Worm (Caenorhabditis elegans) whole organism, L1 larva: ENCODE data around the gene nra-3.
A peak's percentile ranks its signal among the peaks of the same experiment; 100 is the strongest.

ENCODE experiments used
- C04F5.9 ChIP-seq: sonication (generic microtip); optimal IDR thresholded peaks from 2 replicates; lab custom pipeline; 2016; ENCODE audit warnings: missing genetic modification characterization, missing compliant biosample characterization
- C16A3.4 ChIP-seq: fragments of 150-350 bp; optimal IDR thresholded peaks from 2 replicates; lab custom pipeline; 2014; ENCODE audit warnings: missing biosample characterization, missing genetic modification characterization
- C34B4.2 ChIP-seq: sonication (generic microtip); optimal IDR thresholded peaks from 2 replicates; lab custom pipeline; 2017; ENCODE audit warnings: mild to moderate bottlenecking, missing genetic modification characterization, missing compliant biosample characterization
- F16B12.6 ChIP-seq: fragments of 150-350 bp; optimal IDR thresholded peaks from 2 replicates; lab custom pipeline; 2014; ENCODE audit warnings: missing biosample characterization, missing genetic modification characterization
- Y116A8C.19 ChIP-seq: sonication (generic microtip); optimal IDR thresholded peaks from 2 replicates; lab custom pipeline; 2016; ENCODE audit warnings: missing compliant biosample characterization, missing genetic modification characterization, borderline replicate concordance
- alr-1 ChIP-seq: fragments of 200-800 bp; sonication (Bioruptor generic); optimal IDR thresholded peaks from 2 replicates; lab custom pipeline; 2018; ENCODE audit warnings: borderline replicate concordance, mild to moderate bottlenecking, missing genetic modification characterization, missing compliant biosample characterization
- aly-2 ChIP-seq: fragments of 150-350 bp; optimal IDR thresholded peaks from 2 replicates; lab custom pipeline; 2014; ENCODE audit warnings: missing biosample characterization, missing genetic modification characterization
- blmp-1 ChIP-seq: fragments of 150-350 bp; optimal IDR thresholded peaks from 2 replicates; lab custom pipeline; 2014; ENCODE audit warnings: missing biosample characterization, missing genetic modification characterization
- ceh-63 ChIP-seq: fragments of 200-800 bp; sonication (Bioruptor generic); optimal IDR thresholded peaks from 2 replicates; lab custom pipeline; 2018; ENCODE audit warnings: mild to moderate bottlenecking, missing genetic modification characterization, missing compliant biosample characterization
- ceh-8 ChIP-seq: fragments of 200-800 bp; sonication (Bioruptor generic); optimal IDR thresholded peaks from 2 replicates; lab custom pipeline; 2018; ENCODE audit warnings: mild to moderate bottlenecking, missing genetic modification characterization, moderate library complexity, missing compliant biosample characterization
- ceh-82 ChIP-seq, 3 experiments: fragments of 150-350 bp in 1 of 3; sonication (generic microtip) in 2 of 3; optimal IDR thresholded peaks; 2 replicates each; lab custom pipeline; 2014 to 2017; ENCODE audit warnings: missing biosample characterization in 3 of 3, missing genetic modification characterization in 3 of 3
- ceh-90 ChIP-seq: sonication (generic microtip); optimal IDR thresholded peaks from 2 replicates; lab custom pipeline; 2016; ENCODE audit warnings: missing genetic modification characterization, missing compliant biosample characterization
- ces-1 ChIP-seq: fragments of 150-350 bp; optimal IDR thresholded peaks from 2 replicates; lab custom pipeline; 2014; ENCODE audit warnings: missing biosample characterization, missing genetic modification reagents, missing genetic modification characterization
- egl-13 ChIP-seq: sonication (generic microtip); optimal IDR thresholded peaks from 2 replicates; lab custom pipeline; 2016; ENCODE audit warnings: missing genotype, missing genetic modification reagents, missing genetic modification characterization, missing compliant biosample characterization
- egl-27 ChIP-seq, 2 experiments: fragments of 150-350 bp in 1 of 2; sonication (generic microtip); optimal IDR thresholded peaks; 3 replicates each; lab custom pipeline; 2017 to 2018; ENCODE audit warnings: missing biosample characterization in 2 of 2, missing genetic modification characterization in 2 of 2, missing genetic modification reagents in 2 of 2
- elt-2 ChIP-seq: sonication (generic microtip); optimal IDR thresholded peaks from 2 replicates; lab custom pipeline; 2016; ENCODE audit warnings: missing genetic modification characterization, mild to moderate bottlenecking, inconsistent platforms, missing compliant biosample characterization, missing genetic modification reagents
- elt-3 ChIP-seq, 6 experiments: fragments of 150-350 bp in 1 of 6; sonication (generic microtip); optimal IDR thresholded peaks; 2 replicates each; lab custom pipeline; 2017 to 2018; ENCODE audit warnings: missing biosample characterization in 6 of 6, missing genetic modification characterization in 6 of 6, inconsistent platforms in 1 of 6
- ets-5 ChIP-seq: fragments of 200-800 bp; sonication (Bioruptor generic); IDR thresholded peaks from 2 replicates; pipeline ENCODE4 v1.3.6; 2022; ENCODE audit warnings: missing genetic modification characterization, missing compliant biosample characterization
- fkh-10 ChIP-seq: sonication (generic microtip); optimal IDR thresholded peaks from 2 replicates; lab custom pipeline; 2017; ENCODE audit warnings: missing biosample characterization, missing genetic modification reagents, missing genetic modification characterization
- fkh-4 ChIP-seq: sonication (generic microtip); optimal IDR thresholded peaks from 2 replicates; lab custom pipeline; 2016; ENCODE audit warnings: missing compliant biosample characterization, missing genetic modification characterization, borderline replicate concordance
- fkh-8 ChIP-seq: sonication (generic microtip); optimal IDR thresholded peaks from 2 replicates; lab custom pipeline; 2016; ENCODE audit warnings: mild to moderate bottlenecking, missing genetic modification characterization, missing compliant biosample characterization
- fos-1 ChIP-seq: fragments of 150-350 bp; optimal IDR thresholded peaks from 2 replicates; lab custom pipeline; 2014; ENCODE audit warnings: missing biosample characterization, missing genetic modification characterization
- grh-1 ChIP-seq: fragments of 200-800 bp; sonication (Bioruptor generic); IDR thresholded peaks from 2 replicates; pipeline ENCODE4 v1.3.6; 2022; ENCODE audit warnings: missing genetic modification reagents, missing genetic modification characterization, missing compliant biosample characterization
- hlh-4 ChIP-seq: sonication (generic microtip); optimal IDR thresholded peaks from 2 replicates; lab custom pipeline; 2016; ENCODE audit warnings: mild to moderate bottlenecking, missing genetic modification characterization, missing compliant biosample characterization
- hpl-2 ChIP-seq: fragments of 150-350 bp; optimal IDR thresholded peaks from 2 replicates; lab custom pipeline; 2014; ENCODE audit warnings: missing biosample characterization, missing genetic modification reagents, missing genetic modification characterization
- irx-1 ChIP-seq: sonication (generic microtip); optimal IDR thresholded peaks from 2 replicates; lab custom pipeline; 2016; ENCODE audit warnings: missing genetic modification characterization, missing compliant biosample characterization
- isw-1 ChIP-seq: fragments of 200-800 bp; sonication (Bioruptor generic); IDR thresholded peaks from 2 replicates; pipeline ENCODE4 v1.3.6; 2022; ENCODE audit warnings: missing genetic modification characterization, missing compliant biosample characterization
- jun-1 ChIP-seq: fragments of 150-350 bp; optimal IDR thresholded peaks from 2 replicates; lab custom pipeline; 2014; ENCODE audit warnings: missing biosample characterization, missing genetic modification reagents, missing genetic modification characterization
- lin-35 ChIP-seq, 2 experiments: fragments of 150-350 bp; optimal IDR thresholded peaks; 2 replicates each; lab custom pipeline; 2014; ENCODE audit warnings: missing biosample characterization in 2 of 2, missing genetic modification characterization in 2 of 2, missing genetic modification reagents in 2 of 2
- lin-39 ChIP-seq: fragments of 150-350 bp; optimal IDR thresholded peaks from 2 replicates; lab custom pipeline; 2014; ENCODE audit warnings: missing biosample characterization, missing genetic modification reagents, missing genetic modification characterization
- lir-3 ChIP-seq: sonication (generic microtip); optimal IDR thresholded peaks from 2 replicates; lab custom pipeline; 2016; ENCODE audit warnings: mild to moderate bottlenecking, missing genetic modification characterization, moderate library complexity, missing compliant biosample characterization; ENCODE audit not compliant: poor library complexity
- lsy-2 ChIP-seq, 2 experiments: fragments of 150-350 bp; optimal IDR thresholded peaks; 2 replicates each; lab custom pipeline; 2014; ENCODE audit warnings: missing biosample characterization in 2 of 2, missing genetic modification characterization in 2 of 2
- mdl-1 ChIP-seq, 2 experiments: fragments of 150-350 bp; optimal IDR thresholded peaks; 2 replicates each; lab custom pipeline; 2014 to 2017; ENCODE audit warnings: missing biosample characterization in 2 of 2, missing genetic modification characterization in 2 of 2, inconsistent platforms in 1 of 2
- mef-2 ChIP-seq: fragments of 150-350 bp; optimal IDR thresholded peaks from 2 replicates; lab custom pipeline; 2014; ENCODE audit warnings: missing biosample characterization, missing genetic modification characterization
- nhr-12 ChIP-seq: sonication (generic microtip); optimal IDR thresholded peaks from 2 replicates; lab custom pipeline; 2017; ENCODE audit warnings: missing biosample characterization, missing genetic modification characterization
- nhr-19 ChIP-seq: fragments of 200-800 bp; sonication (Bioruptor generic); conservative IDR thresholded peaks from 2 replicates; pipeline ENCODE4 v1.3.6; 2022; ENCODE audit warnings: missing genetic modification characterization, missing compliant biosample characterization
- nhr-20 ChIP-seq: sonication (generic microtip); optimal IDR thresholded peaks from 2 replicates; lab custom pipeline; 2016; ENCODE audit warnings: mild to moderate bottlenecking, missing genetic modification characterization, missing compliant biosample characterization
- nhr-237 ChIP-seq: fragments of 150-350 bp; optimal IDR thresholded peaks from 2 replicates; lab custom pipeline; 2014; ENCODE audit warnings: missing biosample characterization, missing genetic modification characterization
- nhr-28 ChIP-seq: fragments of 150-350 bp; optimal IDR thresholded peaks from 2 replicates; lab custom pipeline; 2014; ENCODE audit warnings: missing biosample characterization, missing genetic modification characterization
- nhr-47 ChIP-seq: sonication (generic microtip); optimal IDR thresholded peaks from 2 replicates; lab custom pipeline; 2016; ENCODE audit warnings: mild to moderate bottlenecking, missing genetic modification characterization, moderate library complexity, missing compliant biosample characterization
- nhr-71 ChIP-seq: sonication (generic microtip); optimal IDR thresholded peaks from 2 replicates; lab custom pipeline; 2016; ENCODE audit warnings: mild to moderate bottlenecking, missing genetic modification characterization, moderate library complexity, missing compliant biosample characterization
- nhr-76 ChIP-seq: sonication (generic microtip); optimal IDR thresholded peaks from 2 replicates; lab custom pipeline; 2017; ENCODE audit warnings: missing biosample characterization, missing genetic modification characterization
- nhr-84 ChIP-seq: sonication (generic microtip); optimal IDR thresholded peaks from 2 replicates; lab custom pipeline; 2017; ENCODE audit warnings: missing biosample characterization, missing genetic modification characterization
- pag-3 ChIP-seq: sonication (generic microtip); optimal IDR thresholded peaks from 2 replicates; lab custom pipeline; 2017; ENCODE audit warnings: missing genetic modification characterization, mild to moderate bottlenecking, missing compliant biosample characterization, antibody characterized with exemption, borderline replicate concordance; ENCODE audit not compliant: insufficient read depth
- pax-3 ChIP-seq: fragments of 200-800 bp; sonication (Bioruptor generic); optimal IDR thresholded peaks from 2 replicates; lab custom pipeline; 2018; ENCODE audit warnings: mild to moderate bottlenecking, missing genetic modification characterization, moderate library complexity, missing compliant biosample characterization
- pqm-1 ChIP-seq: sonication (generic microtip); optimal IDR thresholded peaks from 3 replicates; lab custom pipeline; 2017; ENCODE audit warnings: missing biosample characterization, missing genetic modification characterization
- rnt-1 ChIP-seq: sonication (generic microtip); optimal IDR thresholded peaks from 2 replicates; lab custom pipeline; 2016; ENCODE audit warnings: mild to moderate bottlenecking, missing genetic modification characterization, moderate library complexity, missing compliant biosample characterization
- snu-23 ChIP-seq: sonication (generic microtip); optimal IDR thresholded peaks from 2 replicates; lab custom pipeline; 2016; ENCODE audit warnings: missing genetic modification characterization, missing compliant biosample characterization
- sptf-1 ChIP-seq: fragments of 150-350 bp; optimal IDR thresholded peaks from 2 replicates; lab custom pipeline; 2014; ENCODE audit warnings: missing biosample characterization, missing genetic modification characterization
- tlp-1 ChIP-seq: fragments of 150-350 bp; optimal IDR thresholded peaks from 2 replicates; lab custom pipeline; 2014; ENCODE audit warnings: missing biosample characterization, missing genetic modification characterization
- unc-130 ChIP-seq: fragments of 150-350 bp; optimal IDR thresholded peaks from 2 replicates; lab custom pipeline; 2017; ENCODE audit warnings: missing biosample characterization, missing genetic modification characterization, inconsistent platforms
- unc-86 ChIP-seq: sonication (generic microtip); optimal IDR thresholded peaks from 2 replicates; lab custom pipeline; 2016; ENCODE audit warnings: missing genetic modification characterization, missing compliant biosample characterization
- xbp-1 ChIP-seq: sonication (generic microtip); optimal IDR thresholded peaks from 2 replicates; lab custom pipeline; 2016; ENCODE audit warnings: missing genetic modification characterization, missing compliant biosample characterization
- ztf-4 ChIP-seq: fragments of 150-350 bp; optimal IDR thresholded peaks from 2 replicates; lab custom pipeline; 2014; ENCODE audit warnings: missing biosample characterization, missing genetic modification characterization

The nra-3 gene

ce11 chrX:9927993-9928392 lies 3.3 kb downstream of the nra-3 start (continued):
- no peak for TF ChIP-seq egl-27 (tag; optimal IDR thresholded peaks at IDR 0.05; lab: Kevin White, UChicago)
- TF ChIP-seq ceh-8 (GFP tag; lab: Kevin White, UChicago): peak; percentile 63
- no peak for TF ChIP-seq ceh-63 (GFP tag; lab: Kevin White, UChicago)
- TF ChIP-seq ces-1 (GFP tag; lab: Kevin White, UChicago): no peak
- TF ChIP-seq rnt-1: no peak
- TF ChIP-seq sptf-1 (tag; lab: Kevin White, UChicago): no peak
- peak; percentile 62 for TF ChIP-seq nhr-71 (tag; lab: Kevin White, UChicago)
- TF ChIP-seq aly-2 (tag; lab: Kevin White, UChicago): no peak
- no peak for TF ChIP-seq unc-130 (tag; lab: Kevin White, UChicago)
- no peak for TF ChIP-seq nhr-84 (tag; lab: Kevin White, UChicago)
- no peak for TF ChIP-seq alr-1 (tag; lab: Kevin White, UChicago)
- no peak for TF ChIP-seq mdl-1 (tag; optimal IDR thresholded peaks at IDR 0.05; lab: Kevin White, UChicago)
- no peak for TF ChIP-seq F16B12.6 (tag; lab: Kevin White, UChicago)
- no peak for TF ChIP-seq xbp-1 (tag; lab: Kevin White, UChicago)
- no peak for TF ChIP-seq fkh-4
- peak; percentile 57 for TF ChIP-seq nhr-47 (tag; lab: Kevin White, UChicago)
- no peak for TF ChIP-seq C16A3.4 (tag; lab: Kevin White, UChicago)
- no peak for TF ChIP-seq ceh-82 (tag; optimal IDR thresholded peaks at IDR 0.05; lab: Kevin White, UChicago)
- TF ChIP-seq irx-1 (tag; lab: Kevin White, UChicago): no peak
- TF ChIP-seq nhr-19 (GFP tag; lab: Robert Waterston, UW): no peak
- TF ChIP-seq ets-5 (GFP tag; lab: Robert Waterston, UW): no peak
- no peak for TF ChIP-seq pag-3 (tag; lab: Kevin White, UChicago)
- peak; percentile 33 for TF ChIP-seq nhr-20 (tag; lab: Kevin White, UChicago)
- no peak for TF ChIP-seq hpl-2
- TF ChIP-seq nhr-12: no peak
- TF ChIP-seq lsy-2 (tag; optimal IDR thresholded peaks at IDR 0.05; lab: Kevin White, UChicago): no peak
- no peak for TF ChIP-seq unc-86 (tag; lab: Kevin White, UChicago)
- TF ChIP-seq mef-2 (tag; lab: Kevin White, UChicago): no peak
- no peak for TF ChIP-seq ztf-4 (tag; lab: Kevin White, UChicago)
- TF ChIP-seq isw-1: no peak
- TF ChIP-seq blmp-1: no peak
- no peak for TF ChIP-seq Y116A8C.19
- no peak for TF ChIP-seq lir-3 (tag; lab: Kevin White, UChicago)
- TF ChIP-seq C34B4.2 (tag; lab: Kevin White, UChicago): no peak
- peak; percentile 8 for TF ChIP-seq fkh-10 (GFP tag; lab: Kevin White, UChicago)
- no peak for TF ChIP-seq snu-23 (GFP tag; lab: Kevin White, UChicago)
- no peak for TF ChIP-seq nhr-28
- no peak for TF ChIP-seq elt-2 (tag; lab: Kevin White, UChicago)
- peak; percentile 91 for TF ChIP-seq fkh-8
- no peak for TF ChIP-seq ceh-90 (tag; lab: Kevin White, UChicago)
- peak; percentile 65 for TF ChIP-seq pax-3
- no peak for TF ChIP-seq hlh-4 (tag; lab: Kevin White, UChicago)
- no peak for TF ChIP-seq nhr-76 (tag; lab: Kevin White, UChicago)
- TF ChIP-seq jun-1 (tag; lab: Kevin White, UChicago): no peak
- TF ChIP-seq grh-1 (GFP tag; lab: Robert Waterston, UW): no peak
- no peak for TF ChIP-seq fos-1 (tag; lab: Kevin White, UChicago)
- no peak for TF ChIP-seq lin-39 (tag; lab: Kevin White, UChicago)
- TF ChIP-seq pqm-1 (tag; lab: Kevin White, UChicago): no peak
- TF ChIP-seq nhr-237 (tag; lab: Kevin White, UChicago): no peak
- TF ChIP-seq egl-13: no peak
- no peak for TF ChIP-seq C04F5.9
- no peak for TF ChIP-seq elt-3 (tag; optimal IDR thresholded peaks at IDR 0.05; lab: Kevin White, UChicago)
- TF ChIP-seq lin-35 (GFP tag; optimal IDR thresholded peaks at IDR 0.05; lab: Kevin White, UChicago): no peak
- no peak for TF ChIP-seq tlp-1
